Worm (Caenorhabditis elegans): Measurements from ENCODE around the gene F48F7.6.

DNA sequence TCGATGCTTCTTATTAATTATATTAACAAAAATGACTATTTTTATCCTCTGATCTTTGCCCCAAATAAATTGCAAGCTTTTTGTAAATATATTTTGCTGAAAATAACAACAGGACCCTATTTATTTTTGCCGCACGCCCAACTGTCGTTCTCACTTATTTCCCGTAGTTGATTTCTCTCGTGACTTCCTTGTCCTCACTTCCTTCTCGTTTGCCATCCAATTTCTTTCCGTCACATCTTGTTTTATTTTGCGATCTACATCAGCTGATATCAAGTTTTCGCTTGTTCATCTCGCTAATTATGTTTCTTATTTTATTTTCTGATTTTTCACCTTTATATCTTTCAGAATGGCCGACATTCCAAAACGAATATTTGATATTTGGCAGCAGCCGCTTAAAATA is 2.3 kb upstream of the F48F7.6 start, which contains the start of gene F48F7.5:
- TF ChIP-seq nhr-25 (tag; optimal IDR thresholded peaks at IDR 0.05) (peak; percentile 50), pha-4 (tag; optimal IDR thresholded peaks at IDR 0.05) (no peak), sea-2 (GFP tag; optimal IDR thresholded peaks at IDR 0.05) (no peak), aly-2 (tag; optimal IDR thresholded peaks at IDR 0.05) (no peak), ceh-28 (tag; optimal IDR thresholded peaks at IDR 0.05) (no peak), nhr-11 (tag; optimal IDR thresholded peaks at IDR 0.05) (no peak), ama-1 (optimal IDR thresholded peaks at IDR 0.05) (peak; percentile 22), unc-39 (tag; optimal IDR thresholded peaks at IDR 0.05) (no peak), hmg-11 (tag; optimal IDR thresholded peaks at IDR 0.05) (no peak), ztf-4 (tag; optimal IDR thresholded peaks at IDR 0.05) (no peak), unc-62 (GFP tag; optimal IDR thresholded peaks at IDR 0.05) (peak; percentile 0), snpc-4 (tag; optimal IDR thresholded peaks at IDR 0.05) (peak; percentile 38)

All from whole organism, L3 larva.